Worm (Caenorhabditis elegans) whole organism, young adult: ENCODE results near the gene F40A3.3.

ENCODE experiments used
- D2030.7 ChIP-seq: fragments of 200-800 bp; sonication (Bioruptor generic); IDR thresholded peaks from 2 replicates; pipeline ENCODE4 v1.3.6; 2022; ENCODE audit warnings: missing genetic modification reagents, missing genetic modification characterization, missing compliant biosample characterization
- F23B12.7 ChIP-seq: sonication (generic microtip); optimal IDR thresholded peaks from 2 replicates; lab custom pipeline; 2017; ENCODE audit warnings: missing genetic modification characterization, mild to moderate bottlenecking, missing compliant biosample characterization, antibody characterized with exemption, moderate library complexity; ENCODE audit not compliant: insufficient read depth
- F33H1.4 ChIP-seq: fragments of 200-800 bp; sonication (Bioruptor generic); IDR thresholded peaks from 2 replicates; pipeline ENCODE4 v1.3.6; 2022; ENCODE audit warnings: missing genetic modification reagents, missing genetic modification characterization, missing compliant biosample characterization
- F37B4.10 ChIP-seq: fragments of 200-800 bp; sonication (Bioruptor generic); IDR thresholded peaks from 2 replicates; pipeline ENCODE4 v1.3.6; 2022; ENCODE audit warnings: missing genetic modification characterization, missing compliant biosample characterization
- F55B11.4 ChIP-seq: sonication (generic microtip); optimal IDR thresholded peaks from 2 replicates; lab custom pipeline; 2016; ENCODE audit warnings: missing compliant biosample characterization, missing genetic modification characterization, borderline replicate concordance; ENCODE audit not compliant: insufficient read depth
- Y53F4B.3 ChIP-seq: fragments of 200-800 bp; sonication (Bioruptor generic); IDR thresholded peaks from 2 replicates; pipeline ENCODE4 v1.3.6; 2022; ENCODE audit warnings: missing genetic modification reagents, missing genetic modification characterization, missing compliant biosample characterization
- Y56A3A.18 ChIP-seq: fragments of 200-800 bp; sonication (Bioruptor generic); IDR thresholded peaks from 2 replicates; pipeline ENCODE4 v1.3.6; 2022; ENCODE audit warnings: missing genetic modification reagents, missing genetic modification characterization, missing compliant biosample characterization
- Y67H2A.10 ChIP-seq: fragments of 200-800 bp; sonication (Bioruptor generic); conservative IDR thresholded peaks from 2 replicates; pipeline ENCODE4 v1.3.6; 2022; ENCODE audit warnings: missing genetic modification reagents, missing genetic modification characterization, missing compliant biosample characterization
- akir-1 ChIP-seq: fragments of 200-800 bp; sonication (Bioruptor generic); optimal IDR thresholded peaks from 2 replicates; lab custom pipeline; 2018; ENCODE audit warnings: mild to moderate bottlenecking, missing genetic modification characterization, moderate library complexity, missing compliant biosample characterization
- ama-1 ChIP-seq, 3 experiments: fragments of 150-350 bp in 1 of 3; sonication (generic microtip) in 2 of 3; optimal IDR thresholded peaks; 2 replicates each; lab custom pipeline; 2014 to 2018; ENCODE audit warnings: missing biosample characterization in 2 of 3, missing genetic modification characterization in 2 of 3, missing genetic modification reagents in 2 of 3
- atf-7 ChIP-seq: sonication (generic microtip); optimal IDR thresholded peaks from 2 replicates; lab custom pipeline; 2017; ENCODE audit warnings: mild to moderate bottlenecking, missing genetic modification characterization, missing compliant biosample characterization
- athp-1 ChIP-seq: sonication (generic microtip); optimal IDR thresholded peaks from 2 replicates; lab custom pipeline; 2017; ENCODE audit warnings: mild to moderate bottlenecking, missing genetic modification characterization, missing compliant biosample characterization
- attf-5 ChIP-seq: fragments of 200-800 bp; sonication (Bioruptor generic); optimal IDR thresholded peaks from 2 replicates; lab custom pipeline; 2018; ENCODE audit warnings: mild to moderate bottlenecking, missing genetic modification characterization, missing compliant biosample characterization
- cebp-1 ChIP-seq, 2 experiments: fragments of 200-800 bp in 1 of 2; sonication (Bioruptor generic) in 1 of 2; sonication (generic microtip) in 1 of 2; IDR thresholded peaks in 1 of 2; optimal IDR thresholded peaks in 1 of 2; 2 replicates each; pipeline versions ENCODE4 v1.3.6 to Lab custom; 2017 to 2022; ENCODE audit warnings: missing compliant biosample characterization in 2 of 2, missing genetic modification characterization in 2 of 2, mild to moderate bottlenecking in 1 of 2, missing genetic modification reagents in 1 of 2, moderate library complexity in 1 of 2
- die-1 ChIP-seq: sonication (generic microtip); optimal IDR thresholded peaks from 2 replicates; lab custom pipeline; 2016; ENCODE audit warnings: missing genotype, mild to moderate bottlenecking, missing genetic modification characterization, missing compliant biosample characterization
- dox-1 ChIP-seq: fragments of 200-800 bp; sonication (Bioruptor generic); IDR thresholded peaks from 2 replicates; pipeline ENCODE4 v1.3.6; 2022; ENCODE audit warnings: missing genetic modification reagents, missing genetic modification characterization, missing compliant biosample characterization
- dpl-1 ChIP-seq: fragments of 150-350 bp; optimal IDR thresholded peaks from 2 replicates; lab custom pipeline; 2014; ENCODE audit warnings: missing biosample characterization, missing genetic modification reagents, missing genetic modification characterization
- efl-1 ChIP-seq: fragments of 150-350 bp; optimal IDR thresholded peaks from 2 replicates; lab custom pipeline; 2014; ENCODE audit warnings: missing biosample characterization, missing genetic modification reagents, missing genetic modification characterization
- ekl-4 ChIP-seq: fragments of 200-800 bp; sonication (Bioruptor generic); IDR thresholded peaks from 2 replicates; pipeline ENCODE4 v1.3.6; 2022; ENCODE audit warnings: missing genetic modification reagents, missing genetic modification characterization, missing compliant biosample characterization
- fkh-3 ChIP-seq: sonication (generic microtip); optimal IDR thresholded peaks from 2 replicates; lab custom pipeline; 2016; ENCODE audit warnings: mild to moderate bottlenecking, missing genetic modification characterization, missing compliant biosample characterization
- hrde-1 ChIP-seq: sonication (generic microtip); optimal IDR thresholded peaks from 2 replicates; lab custom pipeline; 2016; ENCODE audit warnings: missing genetic modification characterization, mild to moderate bottlenecking, missing compliant biosample characterization, moderate library complexity, missing genotype, missing genetic modification reagents, borderline replicate concordance
- let-526 ChIP-seq: fragments of 200-800 bp; sonication (Bioruptor generic); IDR thresholded peaks from 2 replicates; pipeline ENCODE4 v1.3.6; 2022; ENCODE audit warnings: missing genetic modification reagents, missing genetic modification characterization, missing compliant biosample characterization
- lin-35 ChIP-seq, 3 experiments: fragments of 150-350 bp in 2 of 3; sonication (generic microtip) in 1 of 3; optimal IDR thresholded peaks; 2 replicates each; lab custom pipeline; 2014 to 2018; ENCODE audit warnings: missing biosample characterization in 3 of 3, missing genetic modification characterization in 3 of 3, missing genetic modification reagents in 3 of 3
- lin-40 ChIP-seq: sonication (generic microtip); optimal IDR thresholded peaks from 2 replicates; lab custom pipeline; 2016; ENCODE audit warnings: missing genetic modification characterization, mild to moderate bottlenecking, missing compliant biosample characterization, missing genotype, missing genetic modification reagents
- lir-1 ChIP-seq: fragments of 200-800 bp; sonication (Bioruptor generic); conservative IDR thresholded peaks from 2 replicates; pipeline ENCODE4 v1.3.6; 2022; ENCODE audit warnings: missing genetic modification reagents, missing genetic modification characterization, missing compliant biosample characterization
- madf-6 ChIP-seq: fragments of 200-800 bp; sonication (Bioruptor generic); IDR thresholded peaks from 2 replicates; pipeline ENCODE4 v1.3.6; 2022; ENCODE audit warnings: missing genetic modification reagents, missing genetic modification characterization, missing compliant biosample characterization
- nhr-90 ChIP-seq: sonication (generic microtip); optimal IDR thresholded peaks from 2 replicates; lab custom pipeline; 2016; ENCODE audit warnings: missing genotype, mild to moderate bottlenecking, missing genetic modification characterization, missing compliant biosample characterization
- sea-2 ChIP-seq: fragments of 200-800 bp; sonication (Bioruptor generic); IDR thresholded peaks from 2 replicates; pipeline ENCODE4 v1.3.6; 2022; ENCODE audit warnings: missing genetic modification characterization, missing compliant biosample characterization
- snpc-3.4 ChIP-seq: sonication (generic microtip); optimal IDR thresholded peaks from 2 replicates; lab custom pipeline; 2017; ENCODE audit warnings: missing genetic modification characterization, mild to moderate bottlenecking, missing compliant biosample characterization, antibody characterized with exemption, moderate library complexity, missing genotype, missing genetic modification reagents
- somi-1 ChIP-seq: fragments of 200-800 bp; sonication (Bioruptor generic); optimal IDR thresholded peaks from 2 replicates; lab custom pipeline; 2018; ENCODE audit warnings: mild to moderate bottlenecking, missing genetic modification characterization, missing compliant biosample characterization
- tbp1 ChIP-seq: fragments of 200-800 bp; sonication (Bioruptor generic); optimal IDR thresholded peaks from 2 replicates; lab custom pipeline; 2018; ENCODE audit warnings: mild to moderate bottlenecking, missing genetic modification characterization, missing compliant biosample characterization
- tlf-1 ChIP-seq: fragments of 200-800 bp; sonication (Bioruptor generic); optimal IDR thresholded peaks from 2 replicates; lab custom pipeline; 2018; ENCODE audit warnings: mild to moderate bottlenecking, missing genetic modification characterization, missing compliant biosample characterization
- zim-3 ChIP-seq: sonication (generic microtip); optimal IDR thresholded peaks from 2 replicates; lab custom pipeline; 2017; ENCODE audit warnings: mild to moderate bottlenecking, missing genetic modification characterization, moderate library complexity, missing compliant biosample characterization
- ztf-22 ChIP-seq: fragments of 200-800 bp; sonication (Bioruptor generic); optimal IDR thresholded peaks from 2 replicates; lab custom pipeline; 2018; ENCODE audit warnings: mild to moderate bottlenecking, missing genetic modification characterization, moderate library complexity, missing compliant biosample characterization
- ztf-25 ChIP-seq: fragments of 200-800 bp; sonication (Bioruptor generic); IDR thresholded peaks from 2 replicates; pipeline ENCODE4 v1.3.6; 2022; ENCODE audit warnings: missing genetic modification reagents, missing genetic modification characterization, missing compliant biosample characterization
- ztf-28 ChIP-seq: fragments of 200-800 bp; sonication (Bioruptor generic); IDR thresholded peaks from 2 replicates; pipeline ENCODE4 v1.3.6; 2022; ENCODE audit warnings: missing genetic modification reagents, missing genetic modification characterization, missing compliant biosample characterization

The F40A3.3 gene

DNA sequence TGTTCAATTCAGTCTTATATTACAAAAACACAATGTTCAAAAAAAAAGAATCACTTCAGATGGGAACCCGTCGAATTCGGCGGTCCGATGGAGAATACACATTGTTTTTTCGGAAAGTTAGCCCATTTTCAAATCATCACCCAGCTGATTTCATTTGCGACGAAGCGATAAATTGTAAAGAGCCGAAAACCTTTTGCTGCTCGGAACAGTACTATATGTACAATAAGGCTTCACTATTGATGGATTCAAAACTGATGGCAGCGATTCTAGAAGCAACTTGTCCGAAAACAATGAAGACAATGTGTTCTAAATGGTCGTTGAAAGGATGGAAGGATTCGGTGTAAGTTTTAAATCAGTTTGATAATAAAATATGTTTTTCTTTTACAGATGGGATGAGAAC is 19.3 kb upstream of the F40A3.3 start, which contains the start of gene C37C3.1 (continued):
- peak; percentile 3 for TF ChIP-seq lin-40 (tag; lab: Kevin White, UChicago)
- TF ChIP-seq lin-35 (GFP tag; optimal IDR thresholded peaks at IDR 0.05; lab: Kevin White, UChicago): peak in 1 of 3 experiments; percentile 3
- no peak for TF ChIP-seq dpl-1 (GFP tag; lab: Kevin White, UChicago)
- no peak for TF ChIP-seq somi-1
- TF ChIP-seq ztf-25: no peak
- no peak for TF ChIP-seq dox-1 (GFP tag; lab: Robert Waterston, UW)
- peak; percentile 45 for TF ChIP-seq madf-6 (GFP tag; lab: Robert Waterston, UW)
- TF ChIP-seq attf-5 (GFP tag; lab: Kevin White, UChicago): no peak
- TF ChIP-seq tbp1 (GFP tag; lab: Kevin White, UChicago): peak; percentile 12
- peak; percentile 57 for TF ChIP-seq tlf-1 (GFP tag; lab: Kevin White, UChicago)
- 0 out of 2 replicates have a peak, but pooled peaks have one; percentile 13 for TF ChIP-seq cebp-1 (GFP tag; IDR thresholded peaks at IDR 0.05; lab: Robert Waterston, UW)
- TF ChIP-seq cebp-1 (tag; optimal IDR thresholded peaks at IDR 0.05; lab: Kevin White, UChicago): peak; percentile 48
- peak; percentile 65 for TF ChIP-seq ama-1 (optimal IDR thresholded peaks at IDR 0.05; lab: Kevin White, UChicago)
- TF ChIP-seq ama-1 (GFP tag; optimal IDR thresholded peaks at IDR 0.05; lab: Kevin White, UChicago): peak in 1 of 2 experiments; percentile 50
- TF ChIP-seq D2030.7 (GFP tag; lab: Robert Waterston, UW): 0 out of 2 replicates have a peak, but pooled peaks have one; percentile 19
- TF ChIP-seq atf-7: peak; percentile 4
- TF ChIP-seq Y56A3A.18: no peak; the same call in 1 of the 2 replicates

ce11 chrV:7861792-7862191 is 15.5 kb upstream of the F40A3.3 start, which contains the start of gene C37C3.17:
TSS of gene C37C3.17 (minus strand) at chrV:7861892.
- TF ChIP-seq Y53F4B.3 (no peak), tbp1 (GFP tag; lab: Kevin White, UChicago) (no peak), die-1 (tag; lab: Kevin White, UChicago) (no peak), F37B4.10 (GFP tag; lab: Robert Waterston, UW) (no peak), fkh-3 (tag; lab: Kevin White, UChicago) (no peak), athp-1 (tag; lab: Kevin White, UChicago) (no peak), ztf-28 (no peak), efl-1 (GFP tag; lab: Kevin White, UChicago) (no peak), ekl-4 (GFP tag; lab: Robert Waterston, UW) (no peak), snpc-3.4 (tag; lab: Kevin White, UChicago) (no peak), sea-2 (GFP tag; lab: Robert Waterston, UW) (no peak), Y67H2A.10 (no peak), hrde-1 (tag; lab: Kevin White, UChicago) (no peak), akir-1 (GFP tag; lab: Kevin White, UChicago) (no peak), F23B12.7 (no peak), F33H1.4 (GFP tag; lab: Robert Waterston, UW) (no peak), let-526 (no peak)

ce11 chrV:7863020-7863523 is 14.2 kb upstream of the F40A3.3 start, which contains the start of gene C37C3.10:
TSS of gene C37C3.10 (minus strand) at chrV:7863070.
- TF ChIP-seq lir-1 (GFP tag; lab: Robert Waterston, UW) (no peak), ekl-4 (GFP tag; lab: Robert Waterston, UW) (no peak), zim-3 (tag; lab: Kevin White, UChicago) (no peak), F55B11.4 (tag; lab: Kevin White, UChicago) (no peak), nhr-90 (tag; lab: Kevin White, UChicago) (no peak), ztf-22 (GFP tag; lab: Kevin White, UChicago) (no peak)
